Worm (Caenorhabditis elegans) whole organism, L4 larva: ENCODE results near the gene sma-3.

ENCODE experiments used
- ces-1 ChIP-seq: fragments of 150-350 bp; sonication (generic microtip); optimal IDR thresholded peaks from 4 replicates; lab custom pipeline; 2014; ENCODE audit warnings: missing biosample characterization, missing genetic modification reagents, missing genetic modification characterization
- dve-1 ChIP-seq: sonication (generic microtip); optimal IDR thresholded peaks from 2 replicates; lab custom pipeline; 2017; ENCODE audit warnings: antibody characterized with exemption, mild to moderate bottlenecking, missing genetic modification characterization, missing compliant biosample characterization; ENCODE audit not compliant: insufficient read depth
- nhr-76 ChIP-seq: fragments of 150-350 bp; optimal IDR thresholded peaks from 2 replicates; lab custom pipeline; 2014; ENCODE audit warnings: missing biosample characterization, missing genetic modification characterization
- pha-4 ChIP-seq, 2 experiments: fragments of 150-350 bp in 1 of 2; fragments of 200-800 bp in 1 of 2; sonication (Bioruptor generic) in 1 of 2; IDR thresholded peaks in 1 of 2; optimal IDR thresholded peaks in 1 of 2; 2 replicates each; pipeline versions ENCODE4 v1.3.6 to Lab custom; 2014 to 2022; ENCODE audit warnings: missing genetic modification characterization in 2 of 2, missing genetic modification reagents in 2 of 2, missing biosample characterization in 1 of 2, missing compliant biosample characterization in 1 of 2
- php-3 ChIP-seq: fragments of 200-800 bp; sonication (Bioruptor generic); IDR thresholded peaks from 2 replicates; pipeline ENCODE4 v1.3.6; 2022; ENCODE audit warnings: missing genetic modification reagents, missing genetic modification characterization, missing compliant biosample characterization

DNA sequence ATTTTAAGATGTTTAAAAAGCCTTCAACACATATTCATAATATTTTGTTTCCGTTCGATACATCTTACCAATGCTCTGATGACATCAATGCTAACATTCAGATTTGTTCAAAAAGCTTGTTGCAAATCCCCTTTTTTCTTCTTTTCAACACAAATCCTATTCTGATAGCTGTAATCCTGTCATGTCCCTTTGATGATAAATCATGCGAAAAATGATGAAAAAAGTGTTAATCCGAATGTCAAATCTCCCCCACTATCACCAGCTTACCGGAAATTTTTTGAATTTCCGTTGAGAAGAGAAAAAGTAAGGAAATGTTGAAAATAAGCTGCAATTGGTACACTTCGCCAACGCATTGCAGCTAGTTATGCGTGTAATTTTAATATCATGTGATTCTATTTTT, 18.0 kb upstream of the sma-3 start:
- TF ChIP-seq ces-1 (GFP tag; lab: Kevin White, UChicago), result no peak
- no peak for TF ChIP-seq php-3 (GFP tag; lab: Robert Waterston, UW)
- TF ChIP-seq pha-4 (GFP tag; IDR thresholded peaks at IDR 0.05; lab: Robert Waterston, UW), result no peak
- TF ChIP-seq pha-4 (tag; optimal IDR thresholded peaks at IDR 0.05; lab: Kevin White, UChicago), result no peak
- TF ChIP-seq dve-1 (tag; lab: Kevin White, UChicago), result no peak
- TF ChIP-seq nhr-76, result no peak
